Fruit fly (Drosophila melanogaster) whole organism, embryonic: ENCODE data around the gene cnir.
A peak's percentile ranks its signal among the peaks of the same experiment; 100 is the strongest.

Source experiments
- Abd-B ChIP-seq: fragments of 200-800 bp; sonication (Bioruptor generic); optimal IDR thresholded peaks from 2 replicates; lab custom pipeline; 2018; ENCODE audit warnings: missing biosample characterization, mild to moderate bottlenecking, missing genetic modification characterization, moderate library complexity
- Atf3 ChIP-seq: fragments of 200-800 bp; sonication (Bioruptor generic); optimal IDR thresholded peaks from 3 replicates; lab custom pipeline; 2016; ENCODE audit warnings: missing biosample characterization, missing genetic modification characterization
- B-H1 ChIP-seq: fragments of 200-800 bp; sonication (Bioruptor generic); IDR thresholded peaks from 3 replicates; pipeline ENCODE4 v1.3.6; 2022; ENCODE audit warnings: missing biosample characterization, missing genetic modification characterization
- Blimp-1 ChIP-seq: fragments of 200-800 bp; sonication (Bioruptor generic); optimal IDR thresholded peaks from 3 replicates; lab custom pipeline; 2018; ENCODE audit warnings: missing biosample characterization, missing genetic modification characterization, mild to moderate bottlenecking, moderate library complexity, missing genetic modification reagents
- CG12071 ChIP-seq: fragments of 200-800 bp; sonication (Bioruptor generic); optimal IDR thresholded peaks from 3 replicates; lab custom pipeline; 2018; ENCODE audit warnings: missing biosample characterization, mild to moderate bottlenecking, missing genetic modification characterization
- CG13287 ChIP-seq: fragments of 200-800 bp; sonication (Bioruptor generic); IDR thresholded peaks from 2 replicates; pipeline ENCODE4 v1.3.6; 2022; ENCODE audit warnings: missing biosample characterization, missing genetic modification characterization; ENCODE audit not compliant: partially characterized antibody
- CG14014 ChIP-seq: fragments of 200-800 bp; sonication (Bioruptor generic); IDR thresholded peaks from 2 replicates; pipeline ENCODE4 v1.3.6; 2022; ENCODE audit warnings: missing biosample characterization, missing genetic modification characterization
- CG14860 ChIP-seq: fragments of 200-800 bp; sonication (Bioruptor generic); IDR thresholded peaks from 3 replicates; pipeline ENCODE4 v1.3.6; 2022; ENCODE audit warnings: missing biosample characterization, missing genetic modification characterization; ENCODE audit not compliant: partially characterized antibody
- CG15514 ChIP-seq: fragments of 200-800 bp; sonication (Bioruptor generic); optimal IDR thresholded peaks from 3 replicates; lab custom pipeline; 2017; ENCODE audit warnings: missing biosample characterization, missing genetic modification characterization, mild to moderate bottlenecking, moderate library complexity, missing genetic modification reagents
- CG17912 ChIP-seq: fragments of 200-800 bp; sonication (Bioruptor generic); optimal IDR thresholded peaks from 2 replicates; lab custom pipeline; 2018; ENCODE audit warnings: missing biosample characterization, mild to moderate bottlenecking, missing genetic modification characterization
- CG1792 ChIP-seq: fragments of 200-800 bp; sonication (Bioruptor generic); optimal IDR thresholded peaks from 2 replicates; lab custom pipeline; 2016; ENCODE audit warnings: missing biosample characterization, missing genetic modification characterization
- CG18262 ChIP-seq: fragments of 200-800 bp; optimal IDR thresholded peaks from 3 replicates; lab custom pipeline; 2019; ENCODE audit warnings: missing biosample characterization, mild to moderate bottlenecking, missing genetic modification characterization, moderate library complexity
- CG3065 ChIP-seq: fragments of 200-800 bp; sonication (Bioruptor generic); optimal IDR thresholded peaks from 2 replicates; lab custom pipeline; 2016; ENCODE audit warnings: missing biosample characterization, missing genetic modification characterization
- CG31441 ChIP-seq: fragments of 200-800 bp; sonication (Bioruptor generic); IDR thresholded peaks from 2 replicates; pipeline ENCODE4 v1.3.6; 2022; ENCODE audit warnings: missing biosample characterization, missing genetic modification characterization
- CG32767 ChIP-seq: fragments of 200-800 bp; sonication (Bioruptor generic); IDR thresholded peaks from 2 replicates; pipeline ENCODE4 v1.3.6; 2022; ENCODE audit warnings: missing biosample characterization, missing genetic modification characterization
- CG3281 ChIP-seq: fragments of 200-800 bp; sonication (Bioruptor generic); optimal IDR thresholded peaks from 3 replicates; lab custom pipeline; 2017; ENCODE audit warnings: missing biosample characterization, mild to moderate bottlenecking, missing genetic modification characterization
- CG33213 ChIP-seq: fragments of 200-800 bp; sonication (Bioruptor generic); optimal IDR thresholded peaks from 3 replicates; lab custom pipeline; 2016; ENCODE audit warnings: missing biosample characterization, missing genetic modification characterization
- CG4424 ChIP-seq: fragments of 200-800 bp; sonication (Bioruptor generic); optimal IDR thresholded peaks from 3 replicates; lab custom pipeline; 2016; ENCODE audit warnings: missing biosample characterization, missing genetic modification characterization
- CG6683 ChIP-seq: fragments of 200-800 bp; sonication (Bioruptor generic); optimal IDR thresholded peaks from 2 replicates; lab custom pipeline; 2017; ENCODE audit warnings: missing biosample characterization, mild to moderate bottlenecking, missing genetic modification characterization, missing genetic modification reagents
- CHES-1-like ChIP-seq: fragments of 200-800 bp; sonication (Bioruptor generic); optimal IDR thresholded peaks from 2 replicates; lab custom pipeline; 2016; ENCODE audit warnings: missing biosample characterization, missing genetic modification characterization
- Camta ChIP-seq: fragments of 200-800 bp; sonication (Bioruptor generic); optimal IDR thresholded peaks from 2 replicates; lab custom pipeline; 2016; ENCODE audit warnings: missing biosample characterization, missing genetic modification characterization
- Dek ChIP-seq: fragments of 200-800 bp; sonication (Bioruptor generic); optimal IDR thresholded peaks from 3 replicates; lab custom pipeline; 2019; ENCODE audit warnings: missing biosample characterization, mild to moderate bottlenecking, missing genetic modification characterization, moderate library complexity
- Doc3 ChIP-seq: fragments of 200-800 bp; sonication (Bioruptor generic); IDR thresholded peaks from 3 replicates; pipeline ENCODE4 v1.3.6; 2022; ENCODE audit warnings: missing biosample characterization, missing genetic modification characterization; ENCODE audit not compliant: partially characterized antibody
- Fer1 ChIP-seq: fragments of 200-800 bp; sonication (Bioruptor generic); optimal IDR thresholded peaks from 2 replicates; lab custom pipeline; 2017; ENCODE audit warnings: missing biosample characterization, mild to moderate bottlenecking, missing genetic modification characterization
- Fer2 ChIP-seq: fragments of 200-800 bp; sonication (Bioruptor generic); optimal IDR thresholded peaks from 2 replicates; lab custom pipeline; 2018; ENCODE audit warnings: missing biosample characterization, mild to moderate bottlenecking, missing genetic modification characterization, moderate library complexity
- GATAe ChIP-seq: fragments of 200-800 bp; sonication (Bioruptor generic); conservative IDR thresholded peaks from 2 replicates; pipeline ENCODE4 v1.3.6; 2022; ENCODE audit warnings: missing biosample characterization, missing genetic modification characterization
- HHEX ChIP-seq: fragments of 200-800 bp; sonication (Bioruptor generic); optimal IDR thresholded peaks from 3 replicates; lab custom pipeline; 2017; ENCODE audit warnings: missing biosample characterization, mild to moderate bottlenecking, missing genetic modification characterization, missing genetic modification reagents
- HLH4C ChIP-seq: fragments of 200-800 bp; sonication (Bioruptor generic); IDR thresholded peaks from 3 replicates; pipeline ENCODE4 v1.3.6; 2022; ENCODE audit warnings: missing biosample characterization, missing genetic modification characterization; ENCODE audit not compliant: partially characterized antibody
- Lim3 ChIP-seq: fragments of 200-800 bp; sonication (Bioruptor generic); IDR thresholded peaks from 2 replicates; pipeline ENCODE4 v1.3.6; 2022; ENCODE audit warnings: missing biosample characterization, missing genetic modification characterization
- Lpt ChIP-seq: fragments of >200 bp; optimal IDR thresholded peaks from 2 replicates; lab custom pipeline; 2018; ENCODE audit warnings: missing biosample characterization, missing genetic modification characterization
- MBD-R2 ChIP-seq: fragments of 200-800 bp; sonication (Bioruptor generic); IDR thresholded peaks from 2 replicates; pipeline ENCODE4 v1.3.6; 2022; ENCODE audit warnings: missing biosample characterization, missing genetic modification characterization
- Scr ChIP-seq: fragments of 200-800 bp; sonication (Bioruptor generic); IDR thresholded peaks from 2 replicates; pipeline ENCODE4 v1.3.6; 2022; ENCODE audit warnings: missing biosample characterization, missing genetic modification characterization; ENCODE audit not compliant: partially characterized antibody
- Usf ChIP-seq: fragments of 200-800 bp; sonication (Bioruptor generic); optimal IDR thresholded peaks from 2 replicates; lab custom pipeline; 2017; ENCODE audit warnings: missing genotype, missing biosample characterization, missing genetic modification characterization
- abd-A ChIP-seq: fragments of 200-800 bp; sonication (Bioruptor generic); optimal IDR thresholded peaks from 3 replicates; lab custom pipeline; 2019; ENCODE audit warnings: missing biosample characterization, mild to moderate bottlenecking, missing genetic modification characterization, moderate library complexity
- ash1 ChIP-seq: fragments of 200-800 bp; sonication (Bioruptor generic); optimal IDR thresholded peaks from 2 replicates; lab custom pipeline; 2018; ENCODE audit warnings: missing biosample characterization, mild to moderate bottlenecking, missing genetic modification characterization
- dan ChIP-seq: fragments of 200-800 bp; sonication (Bioruptor generic); IDR thresholded peaks from 2 replicates; pipeline ENCODE4 v1.3.6; 2022; ENCODE audit warnings: missing biosample characterization, missing genetic modification characterization
- dmrt99B ChIP-seq: fragments of 200-800 bp; sonication (Bioruptor generic); optimal IDR thresholded peaks from 2 replicates; lab custom pipeline; 2018; ENCODE audit warnings: missing biosample characterization, mild to moderate bottlenecking, missing genetic modification characterization, moderate library complexity
- dpn ChIP-seq, 2 experiments: fragments of 200-800 bp; sonication (Bioruptor generic); optimal IDR thresholded peaks; 3 replicates each; lab custom pipeline; 2016; ENCODE audit warnings: missing biosample characterization in 2 of 2, missing genetic modification characterization in 2 of 2
- dysf ChIP-seq: fragments of 200-800 bp; sonication (Bioruptor generic); IDR thresholded peaks from 3 replicates; pipeline ENCODE4 v1.3.6; 2022; ENCODE audit warnings: missing biosample characterization, missing genetic modification characterization
- fd3F ChIP-seq: fragments of 200-800 bp; sonication (Bioruptor generic); optimal IDR thresholded peaks from 2 replicates; lab custom pipeline; 2018; ENCODE audit warnings: missing biosample characterization, mild to moderate bottlenecking, missing genetic modification characterization, moderate library complexity
- gce ChIP-seq: fragments of 200-800 bp; sonication (Bioruptor generic); IDR thresholded peaks from 3 replicates; pipeline ENCODE4 v1.3.6; 2022; ENCODE audit warnings: missing biosample characterization, missing genetic modification characterization
- grn ChIP-seq: fragments of 200-800 bp; sonication (Bioruptor generic); optimal IDR thresholded peaks from 3 replicates; lab custom pipeline; 2017; ENCODE audit warnings: missing biosample characterization, missing genetic modification characterization
- insv ChIP-seq, 2 experiments: fragments of 200-800 bp; sonication (Bioruptor generic); optimal IDR thresholded peaks; 3 replicates each; lab custom pipeline; 2016 to 2018; ENCODE audit warnings: missing biosample characterization in 2 of 2, missing genetic modification characterization in 2 of 2
- kah ChIP-seq: fragments of 200-800 bp; sonication (Bioruptor generic); optimal IDR thresholded peaks from 2 replicates; lab custom pipeline; 2018; ENCODE audit warnings: missing biosample characterization, mild to moderate bottlenecking, missing genetic modification characterization
- lbe ChIP-seq: fragments of 200-800 bp; sonication (Bioruptor generic); optimal IDR thresholded peaks from 2 replicates; lab custom pipeline; 2016; ENCODE audit warnings: missing biosample characterization, mild to moderate bottlenecking, missing genetic modification characterization
- maf-S ChIP-seq: fragments of 200-800 bp; sonication (Bioruptor generic); optimal IDR thresholded peaks from 2 replicates; lab custom pipeline; 2016; ENCODE audit warnings: missing biosample characterization, missing genetic modification characterization
- scrt ChIP-seq: fragments of 200-800 bp; sonication (Bioruptor generic); optimal IDR thresholded peaks from 2 replicates; lab custom pipeline; 2018; ENCODE audit warnings: missing biosample characterization, mild to moderate bottlenecking, missing genetic modification characterization, moderate library complexity
- sob ChIP-seq: fragments of 200-800 bp; sonication (Bioruptor generic); IDR thresholded peaks from 2 replicates; pipeline ENCODE4 v1.3.6; 2022; ENCODE audit warnings: missing biosample characterization, missing genetic modification characterization
- tin ChIP-seq: fragments of 200-800 bp; sonication (Bioruptor generic); optimal IDR thresholded peaks from 3 replicates; lab custom pipeline; 2016; ENCODE audit warnings: missing biosample characterization, missing genetic modification characterization
- tx ChIP-seq: fragments of 200-800 bp; sonication (Bioruptor generic); optimal IDR thresholded peaks from 2 replicates; lab custom pipeline; 2016; ENCODE audit warnings: missing biosample characterization, missing genetic modification characterization
- wek ChIP-seq: fragments of 200-800 bp; sonication (Bioruptor generic); optimal IDR thresholded peaks from 3 replicates; lab custom pipeline; 2018; ENCODE audit warnings: missing biosample characterization, mild to moderate bottlenecking, missing genetic modification characterization, moderate library complexity

The cnir gene

dm6 chr2L:3056448-3056790, 16.8 kb upstream of the cnir start, which contains the start of gene FASN1 (continued):
- TF ChIP-seq Fer2 (tag; lab: Kevin White, UChicago) (no peak), dysf (GFP tag; lab: Robert Waterston, UW) (no peak), CG3281 (GFP tag; lab: Kevin White, UChicago) (no peak), CG6683 (GFP tag; lab: Kevin White, UChicago) (no peak), Atf3 (no peak), Blimp-1 (no peak), wek (GFP tag; lab: Kevin White, UChicago) (peak; percentile 28), GATAe (GFP tag; lab: Robert Waterston, UW) (no peak), insv (GFP tag; optimal IDR thresholded peaks at IDR 0.05; lab: Kevin White, UChicago) (no peak), HLH4C (GFP tag; lab: Robert Waterston, UW) (no peak), B-H1 (GFP tag; lab: Robert Waterston, UW) (no peak), dan (no peak), sob (GFP tag; lab: Robert Waterston, UW) (0 out of 2 replicates have a peak, but pooled peaks have one; percentile 22), abd-A (no peak), scrt (GFP tag; lab: Kevin White, UChicago) (no peak), CG31441 (peak; percentile 5; the same call in 1 of the 2 replicates), CHES-1-like (GFP tag; lab: Kevin White, UChicago) (no peak), CG33213 (no peak), CG32767 (GFP tag; lab: Robert Waterston, UW) (0 out of 2 replicates have a peak, but pooled peaks have one; percentile 11), CG15514 (peak; percentile 34), CG12071 (GFP tag; lab: Kevin White, UChicago) (peak; percentile 65), gce (peak; percentile 51; the same call in 1 of the 3 replicates), tx (GFP tag; lab: Kevin White, UChicago) (no peak), CG17912 (GFP tag; lab: Kevin White, UChicago) (no peak), Lpt (no peak), Dek (tag; lab: Kevin White, UChicago) (no peak), CG3065 (no peak), ash1 (peak; percentile 7), CG1792 (GFP tag; lab: Kevin White, UChicago) (no peak), Doc3 (no peak), CG13287 (peak; percentile 33), CG14860 (0 out of 3 replicates have a peak, but pooled peaks have one; percentile 36), HHEX (peak; percentile 14)
- TF ChIP-seq, all 482 proteins: peak for 86

- TF ChIP-seq tin (GFP tag; lab: Kevin White, UChicago): peak; percentile 31
- peak; percentile 60 for TF ChIP-seq CG18262 (tag; lab: Kevin White, UChicago)
- TF ChIP-seq Usf (GFP tag; lab: Kevin White, UChicago): peak; percentile 53
- TF ChIP-seq dpn (GFP tag; optimal IDR thresholded peaks at IDR 0.05; lab: Kevin White, UChicago): peak in 1 of 2 experiments; percentile 19
- TF ChIP-seq Scr (GFP tag; lab: Robert Waterston, UW): peak; percentile 60
- no peak for TF ChIP-seq kah
- no peak; the same call in 1 of the 2 replicates for TF ChIP-seq MBD-R2 (GFP tag; lab: Robert Waterston, UW)
- peak; percentile 15 for TF ChIP-seq fd3F (GFP tag; lab: Kevin White, UChicago)
- peak; percentile 52 for TF ChIP-seq CG4424
- TF ChIP-seq CG14014 (GFP tag; lab: Robert Waterston, UW): no peak; the same call in 1 of the 2 replicates
- TF ChIP-seq maf-S (GFP tag; lab: Kevin White, UChicago): peak; percentile 28
- peak; percentile 30 for TF ChIP-seq Camta
- peak; percentile 12 for TF ChIP-seq Fer1 (GFP tag; lab: Kevin White, UChicago)
- peak; percentile 59 for TF ChIP-seq dmrt99B (tag; lab: Kevin White, UChicago)
- TF ChIP-seq grn (GFP tag; lab: Kevin White, UChicago): peak; percentile 70
- TF ChIP-seq Abd-B (GFP tag; lab: Kevin White, UChicago): peak; percentile 24
- TF ChIP-seq Blimp-1: no peak
- peak; percentile 28 for TF ChIP-seq Dek (tag; lab: Kevin White, UChicago)
- peak; percentile 5 for TF ChIP-seq lbe (GFP tag; lab: Kevin White, UChicago)
- no peak for TF ChIP-seq Lim3 (GFP tag; lab: Robert Waterston, UW)
These were observed 16.3 kb upstream of the cnir start for dm6 chr2L:3055710-3056447.
